Fruit fly (Drosophila melanogaster): Measurements from ENCODE around the gene CG46310.

DNA sequence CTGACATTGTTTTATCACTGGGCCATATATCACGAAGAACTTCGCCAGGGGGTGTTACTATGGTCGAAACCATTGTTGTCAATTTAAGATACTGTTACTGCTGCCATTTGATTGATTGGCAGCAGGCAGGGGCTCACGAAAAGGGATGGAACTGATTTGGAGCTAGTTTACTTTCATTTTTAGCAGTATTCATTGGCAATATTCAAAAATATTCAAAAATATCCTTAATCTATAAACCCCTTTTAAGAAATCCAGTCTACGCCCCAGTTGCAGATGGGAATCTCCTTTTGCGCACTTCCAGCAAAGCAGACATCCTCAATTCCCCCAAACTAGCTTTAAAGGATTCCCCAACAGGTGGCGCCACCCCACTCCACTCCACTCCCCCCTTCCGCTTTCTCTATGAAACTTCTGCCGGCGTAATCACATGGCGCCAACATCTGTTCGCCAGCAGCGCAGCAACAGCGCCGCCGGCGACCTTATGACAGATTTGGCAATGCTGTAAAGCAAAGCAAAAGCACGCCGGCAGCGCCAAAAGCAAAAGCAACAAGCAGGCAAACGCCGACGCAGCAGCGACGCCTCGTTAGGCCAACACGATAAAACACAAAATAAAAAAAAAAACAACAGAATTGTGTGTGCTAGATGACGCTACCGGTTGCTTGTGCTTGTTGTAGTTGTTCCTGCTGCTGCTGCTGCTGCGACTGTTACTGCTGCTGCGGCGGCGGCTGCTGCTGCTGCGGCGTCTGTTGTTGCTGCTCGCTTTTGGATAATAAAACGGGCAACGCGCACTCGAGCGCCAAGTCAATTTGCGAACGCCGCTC lies 6.0 kb upstream of the CG46310 start, which contains the start of gene Irk1:
- TF ChIP-seq ss (GFP tag; optimal IDR thresholded peaks at IDR 0.05) (no peak), CG11762 (GFP tag; optimal IDR thresholded peaks at IDR 0.05; ENCODE audit: insufficient read depth) (no peak), Hr38 (GFP tag; optimal IDR thresholded peaks at IDR 0.05) (no peak), CG9139 (GFP tag; optimal IDR thresholded peaks at IDR 0.05) (no peak), CG3032 (tag; optimal IDR thresholded peaks at IDR 0.05) (no peak), CG8119 (GFP tag; IDR thresholded peaks at IDR 0.05) (no peak), CG16779 (tag; optimal IDR thresholded peaks at IDR 0.05) (no peak), CG3919 (GFP tag; optimal IDR thresholded peaks at IDR 0.05) (no peak)
